Fruit fly (Drosophila melanogaster): ENCODE measurements around the gene CG7694.

Gene CG7694

dm6 chr3R:18598391-18598790 is 25.5 kb downstream of the CG7694 start, which contains the start of gene Tssk:
TSS of gene Tssk (plus strand) at chr3R:18598691.
- TF ChIP-seq HLH106 (tag; optimal IDR thresholded peaks at IDR 0.05) (no peak), CrebA (GFP tag; optimal IDR thresholded peaks at IDR 0.05; ENCODE audit: borderline replicate concordance) (no peak), CG9705 (GFP tag; optimal IDR thresholded peaks at IDR 0.05) (no peak), GATAd (GFP tag; optimal IDR thresholded peaks at IDR 0.05) (no peak), OdsH (GFP tag; optimal IDR thresholded peaks at IDR 0.05) (no peak), dl (GFP tag; optimal IDR thresholded peaks at IDR 0.05; ENCODE audit: insufficient read depth in 1 of 2, partially characterized antibody in 2 of 2) (no peak), foxo (GFP tag; optimal IDR thresholded peaks at IDR 0.05) (no peak)

- no peak for TF ChIP-seq Dif (GFP tag; optimal IDR thresholded peaks at IDR 0.05; ENCODE audit: partially characterized antibody)
- no peak for TF ChIP-seq woc (GFP tag; optimal IDR thresholded peaks at IDR 0.05)
- TF ChIP-seq N (GFP tag; optimal IDR thresholded peaks at IDR 0.05), result no peak
- no peak for TF ChIP-seq Mio (GFP tag; optimal IDR thresholded peaks at IDR 0.05)
- no peak for TF ChIP-seq sage (GFP tag; optimal IDR thresholded peaks at IDR 0.05)
- no peak for TF ChIP-seq CG9705 (GFP tag; optimal IDR thresholded peaks at IDR 0.05)
- TF ChIP-seq sv (GFP tag; optimal IDR thresholded peaks at IDR 0.05), result no peak
- no peak for TF ChIP-seq Rel (GFP tag; optimal IDR thresholded peaks at IDR 0.05)
- TF ChIP-seq Rel (tag; optimal IDR thresholded peaks at IDR 0.05), result no peak
- no peak for TF ChIP-seq pan (optimal IDR thresholded peaks at IDR 0.05)
Measured at dm6 chr3R:18616007-18616406, 43.1 kb downstream of the CG7694 start.

- TF ChIP-seq psq (GFP tag; optimal IDR thresholded peaks at IDR 0.05) (no peak), Jra (GFP tag; optimal IDR thresholded peaks at IDR 0.05) (no peak), brk (GFP tag; optimal IDR thresholded peaks at IDR 0.05) (no peak), dl (GFP tag; optimal IDR thresholded peaks at IDR 0.05; ENCODE audit: insufficient read depth in 1 of 2, partially characterized antibody in 2 of 2) (no peak)
Measured at dm6 chr3R:18617411-18617810, 44.5 kb downstream of the CG7694 start, which contains the start of gene CG7695. TSS of gene CG7695 (minus strand) at chr3R:18617511.

- TF ChIP-seq Sp1 (GFP tag; optimal IDR thresholded peaks at IDR 0.05) (no peak), GATAd (GFP tag; optimal IDR thresholded peaks at IDR 0.05) (no peak), Myc (optimal IDR thresholded peaks at IDR 0.05) (no peak), pan (optimal IDR thresholded peaks at IDR 0.05) (no peak), Hnf4 (GFP tag; optimal IDR thresholded peaks at IDR 0.05) (no peak)
Measured at dm6 chr3R:18619451-18619942, 46.6 kb downstream of the CG7694 start.

dm6 chr3R:18621230-18621629 is 48.3 kb downstream of the CG7694 start, which contains the start of gene CG14304:
TSS of gene CG14304 (minus strand) at chr3R:18621327.
- TF ChIP-seq OdsH (GFP tag; optimal IDR thresholded peaks at IDR 0.05), result no peak
- TF ChIP-seq CG32264 (GFP tag; optimal IDR thresholded peaks at IDR 0.05), result no peak
- TF ChIP-seq sage (GFP tag; optimal IDR thresholded peaks at IDR 0.05), result no peak
- no peak for TF ChIP-seq brk (GFP tag; optimal IDR thresholded peaks at IDR 0.05)
- TF ChIP-seq foxo (GFP tag; optimal IDR thresholded peaks at IDR 0.05), result no peak
- no peak for TF ChIP-seq Hr83 (GFP tag; optimal IDR thresholded peaks at IDR 0.05; ENCODE audit: poor library complexity, severe bottlenecking)
- TF ChIP-seq dmrt93B (GFP tag; optimal IDR thresholded peaks at IDR 0.05), result no peak
- TF ChIP-seq Jra (GFP tag; optimal IDR thresholded peaks at IDR 0.05), result no peak
- TF ChIP-seq CG9705 (GFP tag; optimal IDR thresholded peaks at IDR 0.05), result no peak
- TF ChIP-seq usp (GFP tag; optimal IDR thresholded peaks at IDR 0.05), result no peak
- TF ChIP-seq Hr78 (GFP tag; optimal IDR thresholded peaks at IDR 0.05), result no peak
- no peak for TF ChIP-seq woc (GFP tag; optimal IDR thresholded peaks at IDR 0.05)
- TF ChIP-seq Hnf4 (GFP tag; optimal IDR thresholded peaks at IDR 0.05), result no peak
- no peak for TF ChIP-seq Dfd (GFP tag; optimal IDR thresholded peaks at IDR 0.05)
- no peak for TF ChIP-seq GATAd (GFP tag; optimal IDR thresholded peaks at IDR 0.05)
- no peak for TF ChIP-seq Vsx2 (GFP tag; optimal IDR thresholded peaks at IDR 0.05; ENCODE audit: partially characterized antibody)
- no peak for TF ChIP-seq fru (GFP tag; optimal IDR thresholded peaks at IDR 0.05)
- TF ChIP-seq Myc (optimal IDR thresholded peaks at IDR 0.05), result no peak
- no peak for TF ChIP-seq ey (GFP tag; optimal IDR thresholded peaks at IDR 0.05)

Data from whole organism, wandering third instar larva.